Worm (Caenorhabditis elegans): Measurements from ENCODE around the gene glb-10.

ce11 chrII:6262222-6262621 is 46.9 kb downstream of the glb-10 start, which contains the start of gene F13H8.12:
- no peak for TF ChIP-seq ceh-9 (tag; optimal IDR thresholded peaks at IDR 0.05)
- no peak for TF ChIP-seq nhr-232 (tag; optimal IDR thresholded peaks at IDR 0.05)
- no peak for TF ChIP-seq ahr-1 (tag; optimal IDR thresholded peaks at IDR 0.05)

Data from whole organism, late embryonic.